Worm (Caenorhabditis elegans): ENCODE data around the gene col-147.
A peak's percentile ranks its signal among the peaks of the same experiment; 100 is the strongest.

The col-147 gene

ce11 chrV:9616130-9616529, 17.0 kb downstream of the col-147 start:
- TF ChIP-seq ztf-29 (GFP tag; IDR thresholded peaks at IDR 0.05) = no peak
- TF ChIP-seq tab-1 (GFP tag; IDR thresholded peaks at IDR 0.05) = no peak
- no peak for TF ChIP-seq ref-1 (GFP tag; conservative IDR thresholded peaks at IDR 0.05)
- no peak for TF ChIP-seq med-1 (GFP tag; optimal IDR thresholded peaks at IDR 0.05; ENCODE audit: insufficient read depth)
- no peak for TF ChIP-seq cog-1 (tag; optimal IDR thresholded peaks at IDR 0.05)
- TF ChIP-seq klf-2 (GFP tag; conservative IDR thresholded peaks at IDR 0.05) = no peak

ce11 chrV:9615725-9616124, 17.4 kb downstream of the col-147 start, which contains the start of gene pqn-63:
pqn-63 (plus strand) TSS chrV:9616031.
- no peak for TF ChIP-seq T22C8.4 (GFP tag; IDR thresholded peaks at IDR 0.05)
- TF ChIP-seq med-1 (GFP tag; optimal IDR thresholded peaks at IDR 0.05; ENCODE audit: insufficient read depth) = no peak

- no peak for TF ChIP-seq ztf-29 (GFP tag; IDR thresholded peaks at IDR 0.05)
- no peak for TF ChIP-seq ref-1 (GFP tag; conservative IDR thresholded peaks at IDR 0.05)
- TF ChIP-seq T22C8.4 (GFP tag; IDR thresholded peaks at IDR 0.05) = no peak
- TF ChIP-seq med-1 (GFP tag; optimal IDR thresholded peaks at IDR 0.05; ENCODE audit: insufficient read depth) = no peak
- TF ChIP-seq ztf-23 (GFP tag; IDR thresholded peaks at IDR 0.05) = no peak
- TF ChIP-seq flt-1 (GFP tag; IDR thresholded peaks at IDR 0.05) = no peak
- TF ChIP-seq cog-1 (tag; optimal IDR thresholded peaks at IDR 0.05) = no peak
- no peak for TF ChIP-seq tab-1 (GFP tag; IDR thresholded peaks at IDR 0.05)
- no peak for TF ChIP-seq klf-2 (GFP tag; conservative IDR thresholded peaks at IDR 0.05)
These were observed 23.9 kb downstream of the col-147 start for ce11 chrV:9609217-9609616.

DNA sequence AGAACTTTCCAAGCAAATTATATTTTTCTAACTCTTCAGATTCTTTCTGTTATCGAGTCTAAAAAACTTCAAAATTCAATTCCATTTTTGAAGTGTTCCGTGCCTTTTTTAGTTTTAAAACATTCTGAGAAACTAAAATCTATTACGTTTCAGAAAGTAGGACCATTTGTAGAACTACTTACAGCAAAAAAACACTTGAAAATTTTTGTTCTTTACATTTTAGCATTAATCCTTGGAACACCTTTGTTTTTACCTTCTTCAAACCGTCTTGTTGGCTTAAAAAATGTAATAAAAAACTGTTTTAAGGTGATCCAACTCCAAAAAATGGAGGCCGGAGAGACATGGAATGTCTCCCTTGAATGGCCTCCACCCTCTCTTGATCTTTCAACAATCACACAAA, 24.9 kb downstream of the col-147 start, which contains the start of gene dop-2:
dop-2 (plus strand) TSS at position 301 of the 400 bp plus-strand sequence.
- TF ChIP-seq klf-2 (GFP tag; conservative IDR thresholded peaks at IDR 0.05) (no peak), ref-1 (GFP tag; conservative IDR thresholded peaks at IDR 0.05) (no peak), flt-1 (GFP tag; IDR thresholded peaks at IDR 0.05) (no peak), ztf-23 (GFP tag; IDR thresholded peaks at IDR 0.05) (no peak), ztf-29 (GFP tag; IDR thresholded peaks at IDR 0.05) (no peak), tab-1 (GFP tag; IDR thresholded peaks at IDR 0.05) (no peak), cog-1 (tag; optimal IDR thresholded peaks at IDR 0.05) (no peak), T22C8.4 (GFP tag; IDR thresholded peaks at IDR 0.05) (no peak), med-1 (GFP tag; optimal IDR thresholded peaks at IDR 0.05; ENCODE audit: insufficient read depth) (no peak)

DNA sequence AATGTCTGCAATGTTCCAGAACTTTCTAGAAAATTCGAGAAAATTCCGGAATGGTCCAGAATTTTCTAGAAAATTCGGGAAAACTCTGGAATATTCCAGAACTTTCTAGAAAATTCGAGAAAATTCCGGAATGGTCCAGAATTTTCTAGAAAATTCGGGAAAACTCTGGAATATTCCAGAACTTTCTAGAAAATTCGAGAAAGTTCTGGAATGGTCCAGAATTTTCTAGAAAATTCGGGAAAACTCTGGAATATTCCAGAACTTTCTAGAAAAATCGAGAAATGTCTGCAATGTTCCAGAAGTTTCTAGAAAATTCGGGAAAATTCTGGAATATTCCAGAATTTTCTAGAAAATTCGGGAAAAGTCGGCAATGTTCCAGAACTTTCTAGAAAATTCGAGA, 29.6 kb downstream of the col-147 start:
- TF ChIP-seq flt-1 (GFP tag; IDR thresholded peaks at IDR 0.05) = peak; percentile 75; the same call in 1 of the 2 replicates

DNA sequence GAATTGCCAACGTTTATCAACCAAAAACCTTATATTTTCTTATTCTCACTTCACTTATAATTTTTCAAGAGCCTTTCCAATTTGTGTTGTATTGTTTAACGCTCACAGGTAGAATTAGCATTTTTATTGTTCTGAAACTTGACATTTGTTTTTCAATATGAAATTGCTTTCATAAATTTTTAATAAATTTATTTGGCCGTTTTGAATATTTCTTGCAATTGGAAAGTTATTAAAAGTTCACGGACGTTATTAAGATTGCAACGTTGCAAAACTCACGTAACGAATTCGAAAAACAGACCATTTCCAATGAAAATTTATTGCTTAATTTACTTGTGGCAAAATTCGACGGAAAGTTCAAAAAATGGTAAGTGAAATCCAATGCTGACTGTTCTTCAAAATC, 42.8 kb downstream of the col-147 start, which contains the start of gene K09G1.2:
K09G1.2 (plus strand) TSS at position 301 of the 400 bp plus-strand sequence.
- no peak for TF ChIP-seq tab-1 (GFP tag; IDR thresholded peaks at IDR 0.05)
- no peak for TF ChIP-seq flt-1 (GFP tag; IDR thresholded peaks at IDR 0.05)
- no peak for TF ChIP-seq med-1 (GFP tag; optimal IDR thresholded peaks at IDR 0.05; ENCODE audit: insufficient read depth)
- no peak for TF ChIP-seq ztf-23 (GFP tag; IDR thresholded peaks at IDR 0.05)
- TF ChIP-seq klf-2 (GFP tag; conservative IDR thresholded peaks at IDR 0.05) = no peak
- no peak for TF ChIP-seq cog-1 (tag; optimal IDR thresholded peaks at IDR 0.05)
- TF ChIP-seq ref-1 (GFP tag; conservative IDR thresholded peaks at IDR 0.05) = no peak
- no peak for TF ChIP-seq T22C8.4 (GFP tag; IDR thresholded peaks at IDR 0.05)
- TF ChIP-seq ztf-29 (GFP tag; IDR thresholded peaks at IDR 0.05) = no peak

- no peak for TF ChIP-seq ref-1 (GFP tag; conservative IDR thresholded peaks at IDR 0.05)
- TF ChIP-seq tab-1 (GFP tag; IDR thresholded peaks at IDR 0.05) = no peak
- TF ChIP-seq klf-2 (GFP tag; conservative IDR thresholded peaks at IDR 0.05) = no peak
- TF ChIP-seq flt-1 (GFP tag; IDR thresholded peaks at IDR 0.05) = no peak
- TF ChIP-seq ztf-23 (GFP tag; IDR thresholded peaks at IDR 0.05) = no peak
- no peak for TF ChIP-seq med-1 (GFP tag; optimal IDR thresholded peaks at IDR 0.05; ENCODE audit: insufficient read depth)
- TF ChIP-seq cog-1 (tag; optimal IDR thresholded peaks at IDR 0.05) = no peak
- TF ChIP-seq T22C8.4 (GFP tag; IDR thresholded peaks at IDR 0.05) = no peak
- no peak for TF ChIP-seq ztf-29 (GFP tag; IDR thresholded peaks at IDR 0.05)
These were observed 44.6 kb downstream of the col-147 start for ce11 chrV:9588574-9588973.

- TF ChIP-seq ref-1 (GFP tag; conservative IDR thresholded peaks at IDR 0.05) = no peak
- TF ChIP-seq med-1 (GFP tag; optimal IDR thresholded peaks at IDR 0.05; ENCODE audit: insufficient read depth) = no peak
- no peak for TF ChIP-seq klf-2 (GFP tag; conservative IDR thresholded peaks at IDR 0.05)
- TF ChIP-seq ztf-29 (GFP tag; IDR thresholded peaks at IDR 0.05) = no peak
- no peak for TF ChIP-seq cog-1 (tag; optimal IDR thresholded peaks at IDR 0.05)
- no peak for TF ChIP-seq flt-1 (GFP tag; IDR thresholded peaks at IDR 0.05)
- TF ChIP-seq tab-1 (GFP tag; IDR thresholded peaks at IDR 0.05) = no peak
- TF ChIP-seq T22C8.4 (GFP tag; IDR thresholded peaks at IDR 0.05) = no peak
- TF ChIP-seq ztf-23 (GFP tag; IDR thresholded peaks at IDR 0.05) = no peak
These were observed 45.5 kb downstream of the col-147 start for ce11 chrV:9587619-9588018.

ce11 chrV:9584263-9584662, 48.9 kb downstream of the col-147 start:
- TF ChIP-seq ref-1 (GFP tag; conservative IDR thresholded peaks at IDR 0.05) = no peak
- no peak for TF ChIP-seq cog-1 (tag; optimal IDR thresholded peaks at IDR 0.05)
- no peak for TF ChIP-seq klf-2 (GFP tag; conservative IDR thresholded peaks at IDR 0.05)
- no peak for TF ChIP-seq ztf-23 (GFP tag; IDR thresholded peaks at IDR 0.05)
- no peak for TF ChIP-seq flt-1 (GFP tag; IDR thresholded peaks at IDR 0.05)
- no peak for TF ChIP-seq tab-1 (GFP tag; IDR thresholded peaks at IDR 0.05)
- no peak for TF ChIP-seq T22C8.4 (GFP tag; IDR thresholded peaks at IDR 0.05)
- TF ChIP-seq ztf-29 (GFP tag; IDR thresholded peaks at IDR 0.05) = no peak
- TF ChIP-seq med-1 (GFP tag; optimal IDR thresholded peaks at IDR 0.05; ENCODE audit: insufficient read depth) = no peak

DNA sequence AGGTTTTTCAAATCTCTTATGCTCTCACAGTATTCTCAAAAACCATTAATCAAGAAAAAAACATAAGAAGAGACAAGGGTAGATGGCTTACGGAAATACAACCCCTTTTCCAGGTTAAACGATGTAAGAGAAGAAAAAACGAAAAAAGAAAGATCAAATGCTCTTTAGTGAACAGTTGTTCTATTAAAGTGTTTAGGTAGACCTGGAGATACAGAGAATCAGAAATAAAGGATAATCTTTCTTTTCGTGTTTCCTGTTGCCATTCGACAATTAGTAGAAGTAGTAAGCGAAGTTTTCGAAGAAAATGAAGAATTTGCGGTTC, 49.9 kb downstream of the col-147 start, which contains the start of gene K09G1.1:
K09G1.1 (plus strand) TSS at position 223 of the 322 bp plus-strand sequence.
- TF ChIP-seq tab-1 (GFP tag; IDR thresholded peaks at IDR 0.05) = no peak
- no peak for TF ChIP-seq klf-2 (GFP tag; conservative IDR thresholded peaks at IDR 0.05)
- TF ChIP-seq T22C8.4 (GFP tag; IDR thresholded peaks at IDR 0.05) = no peak
- no peak for TF ChIP-seq med-1 (GFP tag; optimal IDR thresholded peaks at IDR 0.05; ENCODE audit: insufficient read depth)
- TF ChIP-seq cog-1 (tag; optimal IDR thresholded peaks at IDR 0.05) = no peak
- no peak for TF ChIP-seq ztf-23 (GFP tag; IDR thresholded peaks at IDR 0.05)
- TF ChIP-seq ref-1 (GFP tag; conservative IDR thresholded peaks at IDR 0.05) = no peak
- TF ChIP-seq ztf-29 (GFP tag; IDR thresholded peaks at IDR 0.05) = no peak
